Worm (Caenorhabditis elegans): Measurements from ENCODE around the gene rbf-1.

ce11 chrIII:6731285-6731684, 55.7 kb downstream of the rbf-1 start:
- TF ChIP-seq ref-1 (GFP tag; conservative IDR thresholded peaks at IDR 0.05) (no peak), ztf-29 (GFP tag; IDR thresholded peaks at IDR 0.05) (no peak), klf-2 (GFP tag; conservative IDR thresholded peaks at IDR 0.05) (no peak), cog-1 (tag; optimal IDR thresholded peaks at IDR 0.05) (no peak)
